Worm (Caenorhabditis elegans) whole organism, L1 larva: ENCODE data around the gene F47B7.3.

Experiments
- aly-2 ChIP-seq: fragments of 150-350 bp; optimal IDR thresholded peaks from 2 replicates; lab custom pipeline; 2014; ENCODE audit warnings: missing biosample characterization, missing genetic modification characterization
- blmp-1 ChIP-seq: fragments of 150-350 bp; optimal IDR thresholded peaks from 2 replicates; lab custom pipeline; 2014; ENCODE audit warnings: missing biosample characterization, missing genetic modification characterization
- ceh-88 ChIP-seq: fragments of 200-800 bp; sonication (Bioruptor generic); IDR thresholded peaks from 2 replicates; pipeline ENCODE4 v1.3.6; 2022; ENCODE audit warnings: missing genetic modification characterization, missing compliant biosample characterization
- egl-27 ChIP-seq, 2 experiments: fragments of 150-350 bp in 1 of 2; sonication (generic microtip); optimal IDR thresholded peaks; 3 replicates each; lab custom pipeline; 2017 to 2018; ENCODE audit warnings: missing biosample characterization in 2 of 2, missing genetic modification characterization in 2 of 2, missing genetic modification reagents in 2 of 2
- lin-13 ChIP-seq: fragments of 150-350 bp; optimal IDR thresholded peaks from 2 replicates; lab custom pipeline; 2014; ENCODE audit warnings: missing biosample characterization, missing genetic modification reagents, missing genetic modification characterization
- mdl-1 ChIP-seq, 2 experiments: fragments of 150-350 bp; optimal IDR thresholded peaks; 2 replicates each; lab custom pipeline; 2014 to 2017; ENCODE audit warnings: missing biosample characterization in 2 of 2, missing genetic modification characterization in 2 of 2, inconsistent platforms in 1 of 2
- nhr-28 ChIP-seq: fragments of 150-350 bp; optimal IDR thresholded peaks from 2 replicates; lab custom pipeline; 2014; ENCODE audit warnings: missing biosample characterization, missing genetic modification characterization
- nhr-76 ChIP-seq: sonication (generic microtip); optimal IDR thresholded peaks from 2 replicates; lab custom pipeline; 2017; ENCODE audit warnings: missing biosample characterization, missing genetic modification characterization
- nhr-77 ChIP-seq: fragments of 150-350 bp; optimal IDR thresholded peaks from 2 replicates; lab custom pipeline; 2014; ENCODE audit warnings: missing biosample characterization, missing genetic modification characterization
- nhr-84 ChIP-seq: sonication (generic microtip); optimal IDR thresholded peaks from 2 replicates; lab custom pipeline; 2017; ENCODE audit warnings: missing biosample characterization, missing genetic modification characterization
- sptf-1 ChIP-seq: fragments of 150-350 bp; optimal IDR thresholded peaks from 2 replicates; lab custom pipeline; 2014; ENCODE audit warnings: missing biosample characterization, missing genetic modification characterization
- swsn-7 ChIP-seq: sonication (generic microtip); optimal IDR thresholded peaks from 2 replicates; lab custom pipeline; 2016; ENCODE audit warnings: missing genetic modification characterization, missing compliant biosample characterization
- unc-62 ChIP-seq: fragments of 150-350 bp; optimal IDR thresholded peaks from 2 replicates; lab custom pipeline; 2014; ENCODE audit warnings: missing biosample characterization, missing genetic modification reagents, missing genetic modification characterization
- zip-4 ChIP-seq: fragments of 200-800 bp; sonication (Bioruptor generic); optimal IDR thresholded peaks from 2 replicates; lab custom pipeline; 2018; ENCODE audit warnings: mild to moderate bottlenecking, missing genetic modification characterization, moderate library complexity, missing compliant biosample characterization

ce11 chrX:3727274-3727673, 36.9 kb downstream of the F47B7.3 start, which contains the start of gene nlp-1:
- TF ChIP-seq unc-62 (GFP tag; lab: Kevin White, UChicago) (no peak), lin-13 (no peak), mdl-1 (tag; optimal IDR thresholded peaks at IDR 0.05; lab: Kevin White, UChicago) (no peak), aly-2 (tag; lab: Kevin White, UChicago) (no peak), sptf-1 (tag; lab: Kevin White, UChicago) (no peak), egl-27 (tag; optimal IDR thresholded peaks at IDR 0.05; lab: Kevin White, UChicago) (no peak), nhr-76 (tag; lab: Kevin White, UChicago) (no peak), swsn-7 (tag; lab: Kevin White, UChicago) (no peak), nhr-84 (tag; lab: Kevin White, UChicago) (no peak), ceh-88 (GFP tag; lab: Robert Waterston, UW) (no peak), zip-4 (GFP tag; lab: Kevin White, UChicago) (no peak), blmp-1 (tag; lab: Kevin White, UChicago) (no peak), nhr-28 (tag; lab: Kevin White, UChicago) (no peak), nhr-77 (tag; lab: Kevin White, UChicago) (no peak)
